Worm (Caenorhabditis elegans) whole organism, young adult: ENCODE data around the gene cyn-4.

Source experiments
- B0019.2 ChIP-seq: fragments of 200-800 bp; sonication (Bioruptor generic); conservative IDR thresholded peaks from 2 replicates; pipeline ENCODE4 v1.3.6; 2022; ENCODE audit warnings: missing genetic modification reagents, missing genetic modification characterization, missing compliant biosample characterization
- B0336.3 ChIP-seq: fragments of 200-800 bp; sonication (Bioruptor generic); IDR thresholded peaks from 2 replicates; pipeline ENCODE4 v1.3.6; 2022; ENCODE audit warnings: missing genetic modification characterization, missing compliant biosample characterization
- C17E4.6 ChIP-seq: fragments of 200-800 bp; sonication (Bioruptor generic); IDR thresholded peaks from 2 replicates; pipeline ENCODE4 v1.3.6; 2022; ENCODE audit warnings: missing genetic modification reagents, missing genetic modification characterization, missing compliant biosample characterization
- F55B11.4 ChIP-seq: sonication (generic microtip); optimal IDR thresholded peaks from 2 replicates; lab custom pipeline; 2016; ENCODE audit warnings: missing compliant biosample characterization, missing genetic modification characterization, borderline replicate concordance; ENCODE audit not compliant: insufficient read depth
- F57C9.4 ChIP-seq: sonication (generic microtip); optimal IDR thresholded peaks from 2 replicates; lab custom pipeline; 2017; ENCODE audit warnings: mild to moderate bottlenecking, missing genetic modification characterization, missing compliant biosample characterization
- T26A5.8 ChIP-seq: sonication (generic microtip); optimal IDR thresholded peaks from 2 replicates; lab custom pipeline; 2016; ENCODE audit warnings: missing genetic modification characterization, missing compliant biosample characterization
- Y53G8AR.9 ChIP-seq: fragments of 200-800 bp; sonication (Bioruptor generic); conservative IDR thresholded peaks from 2 replicates; pipeline ENCODE4 v1.3.6; 2022; ENCODE audit warnings: missing genetic modification reagents, missing genetic modification characterization, missing compliant biosample characterization
- ZK185.1 ChIP-seq: sonication (generic microtip); optimal IDR thresholded peaks from 2 replicates; lab custom pipeline; 2016; ENCODE audit warnings: mild to moderate bottlenecking, missing genetic modification characterization, missing compliant biosample characterization; ENCODE audit not compliant: poor library complexity, severe bottlenecking
- aptf-2 ChIP-seq: fragments of 200-800 bp; sonication (Bioruptor generic); conservative IDR thresholded peaks from 2 replicates; pipeline ENCODE4 v1.3.6; 2022; ENCODE audit warnings: missing genetic modification reagents, missing genetic modification characterization, missing compliant biosample characterization
- attf-3 ChIP-seq: fragments of 200-800 bp; sonication (Bioruptor generic); conservative IDR thresholded peaks from 2 replicates; pipeline ENCODE4 v1.3.6; 2022; ENCODE audit warnings: missing genetic modification reagents, missing genetic modification characterization, missing compliant biosample characterization
- bed-2 ChIP-seq: fragments of 200-800 bp; sonication (Bioruptor generic); IDR thresholded peaks from 2 replicates; pipeline ENCODE4 v1.3.6; 2022; ENCODE audit warnings: missing genetic modification reagents, missing genetic modification characterization, missing compliant biosample characterization
- die-1 ChIP-seq: sonication (generic microtip); optimal IDR thresholded peaks from 2 replicates; lab custom pipeline; 2016; ENCODE audit warnings: missing genotype, mild to moderate bottlenecking, missing genetic modification characterization, missing compliant biosample characterization
- dpl-1 ChIP-seq: fragments of 150-350 bp; optimal IDR thresholded peaks from 2 replicates; lab custom pipeline; 2014; ENCODE audit warnings: missing biosample characterization, missing genetic modification reagents, missing genetic modification characterization
- efl-1 ChIP-seq: fragments of 150-350 bp; optimal IDR thresholded peaks from 2 replicates; lab custom pipeline; 2014; ENCODE audit warnings: missing biosample characterization, missing genetic modification reagents, missing genetic modification characterization
- egl-18 ChIP-seq: fragments of 200-800 bp; sonication (Bioruptor generic); IDR thresholded peaks from 2 replicates; pipeline ENCODE4 v1.3.6; 2022; ENCODE audit warnings: missing genetic modification reagents, missing genetic modification characterization, missing compliant biosample characterization
- egrh-3 ChIP-seq: fragments of 200-800 bp; sonication (Bioruptor generic); IDR thresholded peaks from 2 replicates; pipeline ENCODE4 v1.3.6; 2022; ENCODE audit warnings: missing genetic modification reagents, missing genetic modification characterization, missing compliant biosample characterization
- ets-4 ChIP-seq: fragments of 200-800 bp; sonication (Bioruptor generic); optimal IDR thresholded peaks from 2 replicates; lab custom pipeline; 2018; ENCODE audit warnings: mild to moderate bottlenecking, missing genetic modification characterization, missing compliant biosample characterization
- gei-17 ChIP-seq: fragments of 200-800 bp; sonication (Bioruptor generic); optimal IDR thresholded peaks from 2 replicates; lab custom pipeline; 2018; ENCODE audit warnings: mild to moderate bottlenecking, missing genetic modification characterization, missing compliant biosample characterization
- hlh-12 ChIP-seq: sonication (generic microtip); optimal IDR thresholded peaks from 2 replicates; lab custom pipeline; 2016; ENCODE audit warnings: missing genetic modification characterization, missing compliant biosample characterization
- hmg-1.2 ChIP-seq: fragments of 200-800 bp; sonication (Bioruptor generic); IDR thresholded peaks from 2 replicates; pipeline ENCODE4 v1.3.6; 2022; ENCODE audit warnings: missing genetic modification reagents, missing genetic modification characterization, missing compliant biosample characterization
- lag-1 ChIP-seq: fragments of 200-800 bp; sonication (Bioruptor generic); IDR thresholded peaks from 2 replicates; pipeline ENCODE4 v1.3.6; 2022; ENCODE audit warnings: missing genetic modification reagents, missing genetic modification characterization, missing compliant biosample characterization
- lin-40 ChIP-seq: sonication (generic microtip); optimal IDR thresholded peaks from 2 replicates; lab custom pipeline; 2016; ENCODE audit warnings: missing genetic modification characterization, mild to moderate bottlenecking, missing compliant biosample characterization, missing genotype, missing genetic modification reagents
- madf-8 ChIP-seq: fragments of 200-800 bp; sonication (Bioruptor generic); conservative IDR thresholded peaks from 2 replicates; pipeline ENCODE4 v1.3.6; 2022; ENCODE audit warnings: missing genetic modification reagents, missing genetic modification characterization, missing compliant biosample characterization
- nfya-1 ChIP-seq: sonication (generic microtip); optimal IDR thresholded peaks from 2 replicates; lab custom pipeline; 2017; ENCODE audit warnings: antibody characterized with exemption, missing compliant biosample characterization, missing genetic modification characterization, borderline replicate concordance; ENCODE audit not compliant: insufficient read depth
- nfya-2 ChIP-seq: fragments of 200-800 bp; sonication (Bioruptor generic); IDR thresholded peaks from 2 replicates; pipeline ENCODE4 v1.3.6; 2022; ENCODE audit warnings: missing genetic modification reagents, missing genetic modification characterization, missing compliant biosample characterization
- nfyb-1 ChIP-seq: fragments of 200-800 bp; sonication (Bioruptor generic); IDR thresholded peaks from 2 replicates; pipeline ENCODE4 v1.3.6; 2022; ENCODE audit warnings: missing genetic modification reagents, missing genetic modification characterization, missing compliant biosample characterization
- nhr-80 ChIP-seq: sonication (generic microtip); optimal IDR thresholded peaks from 2 replicates; lab custom pipeline; 2016; ENCODE audit warnings: missing genetic modification characterization, missing compliant biosample characterization
- nhr-90 ChIP-seq: sonication (generic microtip); optimal IDR thresholded peaks from 2 replicates; lab custom pipeline; 2016; ENCODE audit warnings: missing genotype, mild to moderate bottlenecking, missing genetic modification characterization, missing compliant biosample characterization
- pbrm-1 ChIP-seq: fragments of 200-800 bp; sonication (Bioruptor generic); IDR thresholded peaks from 2 replicates; pipeline ENCODE4 v1.3.6; 2022; ENCODE audit warnings: missing genetic modification reagents, missing genetic modification characterization, missing compliant biosample characterization
- pha-4 ChIP-seq: fragments of 150-350 bp; sonication (generic microtip); optimal IDR thresholded peaks from 2 replicates; lab custom pipeline; 2014; ENCODE audit warnings: missing biosample characterization, missing genetic modification reagents, missing genetic modification characterization
- rcor-1 ChIP-seq: fragments of 200-800 bp; sonication (Bioruptor generic); IDR thresholded peaks from 2 replicates; pipeline ENCODE4 v1.3.6; 2022; ENCODE audit warnings: missing genetic modification reagents, missing genetic modification characterization, missing compliant biosample characterization
- snpc-4 ChIP-seq, 5 experiments: fragments of 150-350 bp in 1 of 5; sonication (generic microtip) in 4 of 5; optimal IDR thresholded peaks; 2 replicates each; lab custom pipeline; 2014 to 2018; ENCODE audit warnings: missing genetic modification characterization in 5 of 5, missing biosample characterization in 3 of 5, antibody characterized with exemption in 2 of 5, mild to moderate bottlenecking in 2 of 5, missing compliant biosample characterization in 2 of 5, missing genotype in 2 of 5, moderate library complexity in 2 of 5, missing genetic modification reagents in 1 of 5
- sptf-2 ChIP-seq: fragments of 200-800 bp; sonication (Bioruptor generic); optimal IDR thresholded peaks from 2 replicates; lab custom pipeline; 2018; ENCODE audit warnings: mild to moderate bottlenecking, missing genetic modification characterization, missing compliant biosample characterization
- tbp1 ChIP-seq: fragments of 200-800 bp; sonication (Bioruptor generic); optimal IDR thresholded peaks from 2 replicates; lab custom pipeline; 2018; ENCODE audit warnings: mild to moderate bottlenecking, missing genetic modification characterization, missing compliant biosample characterization
- tbx-9 ChIP-seq: sonication (generic microtip); optimal IDR thresholded peaks from 2 replicates; lab custom pipeline; 2016; ENCODE audit warnings: borderline replicate concordance, missing genetic modification characterization, inconsistent platforms, missing compliant biosample characterization
- unc-130 ChIP-seq: sonication (generic microtip); optimal IDR thresholded peaks from 2 replicates; lab custom pipeline; 2016; ENCODE audit warnings: missing genetic modification reagents, missing genetic modification characterization, missing compliant biosample characterization
- zfh-2 ChIP-seq: fragments of 200-800 bp; sonication (Bioruptor generic); conservative IDR thresholded peaks from 2 replicates; pipeline ENCODE4 v1.3.6; 2022; ENCODE audit warnings: missing genetic modification reagents, missing genetic modification characterization, missing compliant biosample characterization
- ztf-22 ChIP-seq: fragments of 200-800 bp; sonication (Bioruptor generic); optimal IDR thresholded peaks from 2 replicates; lab custom pipeline; 2018; ENCODE audit warnings: mild to moderate bottlenecking, missing genetic modification characterization, moderate library complexity, missing compliant biosample characterization
- ztf-3 ChIP-seq: fragments of 200-800 bp; sonication (Bioruptor generic); optimal IDR thresholded peaks from 2 replicates; lab custom pipeline; 2018; ENCODE audit warnings: mild to moderate bottlenecking, missing genetic modification characterization, missing compliant biosample characterization

cyn-4 gene

DNA sequence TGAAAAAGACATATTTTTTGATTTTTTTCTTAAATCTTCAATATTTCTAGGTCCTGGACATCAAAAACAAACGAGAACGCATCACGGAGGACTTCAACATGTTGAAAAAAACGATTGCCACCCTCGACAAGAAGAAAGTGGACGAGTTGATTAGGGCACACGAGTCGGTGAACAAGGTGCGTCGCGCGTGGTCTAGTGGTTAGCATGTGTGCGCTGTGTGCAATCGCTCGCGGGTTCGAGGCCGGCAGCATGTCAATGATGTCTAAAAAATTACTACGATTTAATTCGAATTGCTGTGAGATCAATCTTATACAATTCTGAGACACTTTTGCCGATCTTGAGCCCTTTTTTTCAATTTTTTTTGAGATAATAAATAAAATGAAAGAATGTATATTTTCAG is 32.3 kb downstream of the cyn-4 start (continued):
- TF ChIP-seq bed-2 (GFP tag; lab: Robert Waterston, UW) (0 out of 2 replicates have a peak, but pooled peaks have one; percentile 36), C17E4.6 (GFP tag; lab: Robert Waterston, UW) (peak; percentile 76), snpc-4 (GFP tag; optimal IDR thresholded peaks at IDR 0.05; lab: Kevin White, UChicago) (peak; percentile 75), snpc-4 (tag; optimal IDR thresholded peaks at IDR 0.05; lab: Kevin White, UChicago) (peak; percentile 24 to 78 (median 72)), unc-130 (GFP tag; lab: Kevin White, UChicago) (peak; percentile 10), aptf-2 (no peak), tbp1 (GFP tag; lab: Kevin White, UChicago) (peak; percentile 99), madf-8 (GFP tag; lab: Robert Waterston, UW) (peak; percentile 45), attf-3 (GFP tag; lab: Robert Waterston, UW) (peak; percentile 59; the same call in 1 of the 2 replicates), B0336.3 (GFP tag; lab: Robert Waterston, UW) (peak; percentile 81), T26A5.8 (tag; lab: Kevin White, UChicago) (peak; percentile 57), ztf-3 (GFP tag; lab: Kevin White, UChicago) (peak; percentile 18), pbrm-1 (GFP tag; lab: Robert Waterston, UW) (peak; percentile 49; the same call in 1 of the 2 replicates), nhr-90 (tag; lab: Kevin White, UChicago) (peak; percentile 90), rcor-1 (peak; percentile 65; the same call in 1 of the 2 replicates), hlh-12 (tag; lab: Kevin White, UChicago) (peak; percentile 23)

DNA sequence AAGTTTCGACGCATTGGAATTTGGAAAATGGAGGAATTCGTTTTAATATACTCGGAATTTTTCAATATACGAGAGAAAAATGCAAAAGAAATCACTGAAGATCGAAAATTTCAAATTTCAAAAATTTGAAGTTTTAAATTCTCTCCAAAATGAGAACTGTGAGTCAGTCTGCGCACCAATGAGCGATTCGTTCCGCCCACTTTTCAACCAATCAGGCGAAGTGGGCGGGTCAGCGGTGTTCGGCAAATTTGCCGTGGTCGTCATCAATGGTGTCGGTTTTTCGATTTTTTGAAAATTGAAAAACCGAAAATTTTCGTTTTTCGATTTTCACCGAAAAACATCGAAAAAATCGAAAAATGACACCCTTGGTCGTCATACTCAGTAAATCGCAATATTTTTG is 33.9 kb downstream of the cyn-4 start:
- TF ChIP-seq nfyb-1 (GFP tag; lab: Robert Waterston, UW) (peak; percentile 30; the same call in 1 of the 2 replicates), nfya-2 (GFP tag; lab: Robert Waterston, UW) (no peak), egl-18 (no peak)

DNA sequence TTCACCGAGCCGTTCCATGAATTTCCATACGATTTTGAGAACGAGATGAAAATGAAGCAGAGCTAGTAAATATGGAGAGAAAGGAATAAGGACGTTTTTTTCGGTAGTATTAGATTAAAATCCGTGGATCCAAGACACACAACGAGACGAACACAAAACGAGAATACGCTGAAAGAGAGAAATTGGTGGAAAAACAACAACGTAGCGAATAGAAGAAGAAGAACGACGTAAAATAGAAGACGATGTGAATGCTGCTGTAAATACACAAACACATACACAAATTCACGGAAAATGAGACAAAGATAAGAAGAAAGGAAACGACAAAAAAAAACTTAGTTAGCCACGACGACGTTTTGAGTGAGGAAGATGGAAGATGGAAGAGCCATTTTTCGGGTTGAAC is 37.7 kb downstream of the cyn-4 start:
- TF ChIP-seq ZK185.1 (tag; lab: Kevin White, UChicago) (no peak), tbx-9 (no peak), dpl-1 (GFP tag; lab: Kevin White, UChicago) (no peak), rcor-1 (no peak), nfya-2 (GFP tag; lab: Robert Waterston, UW) (no peak), B0019.2 (GFP tag; lab: Robert Waterston, UW) (no peak), sptf-2 (GFP tag; lab: Kevin White, UChicago) (no peak)

ce11 chrII:10829572-10829971 is 42.8 kb downstream of the cyn-4 start:
- TF ChIP-seq zfh-2 (GFP tag; lab: Robert Waterston, UW) (peak; percentile 54), rcor-1 (no peak)

- TF ChIP-seq ets-4 (no peak), F57C9.4 (tag; lab: Kevin White, UChicago) (no peak)
Measured at ce11 chrII:10829081-10829480, 43.3 kb downstream of the cyn-4 start, which contains the start of gene VM106R.1. VM106R.1 (minus strand) TSS chrII:10829181.

ce11 chrII:10824046-10824445 is 48.4 kb downstream of the cyn-4 start, which contains the start of the genes R06F6.12 and mix-1:
R06F6.12 (minus strand) TSS chrII:10824081.
mix-1 (plus strand) TSS chrII:10824246.
- TF ChIP-seq ztf-22 (GFP tag; lab: Kevin White, UChicago): no peak
- no peak for TF ChIP-seq unc-130 (GFP tag; lab: Kevin White, UChicago)
- TF ChIP-seq F55B11.4: no peak
- TF ChIP-seq egrh-3 (GFP tag; lab: Robert Waterston, UW): no peak
- TF ChIP-seq nhr-80 (tag; lab: Kevin White, UChicago): no peak
- TF ChIP-seq efl-1 (GFP tag; lab: Kevin White, UChicago): peak; percentile 83
- no peak for TF ChIP-seq hmg-1.2 (GFP tag; lab: Robert Waterston, UW)
- no peak for TF ChIP-seq sptf-2 (GFP tag; lab: Kevin White, UChicago)
- TF ChIP-seq nfya-1 (tag; lab: Kevin White, UChicago): no peak
- TF ChIP-seq nhr-90 (tag; lab: Kevin White, UChicago): no peak
- no peak for TF ChIP-seq gei-17 (GFP tag; lab: Kevin White, UChicago)
- TF ChIP-seq T26A5.8 (tag; lab: Kevin White, UChicago): no peak
- no peak for TF ChIP-seq pha-4
- no peak for TF ChIP-seq die-1
- no peak for TF ChIP-seq Y53G8AR.9 (GFP tag; lab: Robert Waterston, UW)
- TF ChIP-seq lag-1 (GFP tag; lab: Robert Waterston, UW): no peak
- TF ChIP-seq lin-40 (tag; lab: Kevin White, UChicago): peak; percentile 39
